Worm (Caenorhabditis elegans) whole organism, early embryonic: Measurements from ENCODE around the gene B0198.3.

Experiments used
- aly-1 ChIP-seq: sonication (generic microtip); optimal IDR thresholded peaks from 2 replicates; lab custom pipeline; 2016; ENCODE audit warnings: missing genetic modification characterization, missing compliant biosample characterization
- ama-1 ChIP-seq: fragments of 150-350 bp; optimal IDR thresholded peaks from 2 replicates; lab custom pipeline; 2014
- ceh-13 ChIP-seq: fragments of 200-800 bp; sonication (Bioruptor generic); optimal IDR thresholded peaks from 2 replicates; lab custom pipeline; 2018; ENCODE audit warnings: mild to moderate bottlenecking, missing genetic modification characterization, missing compliant biosample characterization
- ceh-36 ChIP-seq: sonication (generic microtip); optimal IDR thresholded peaks from 2 replicates; lab custom pipeline; 2016; ENCODE audit warnings: missing genetic modification characterization, inconsistent platforms, missing compliant biosample characterization
- pes-1 ChIP-seq: fragments of 200-800 bp; sonication (Bioruptor generic); IDR thresholded peaks from 2 replicates; pipeline ENCODE4 v1.3.6; 2022; ENCODE audit warnings: missing genetic modification reagents, missing genetic modification characterization, missing compliant biosample characterization
- scrt-1 ChIP-seq: fragments of 200-800 bp; sonication (Bioruptor generic); IDR thresholded peaks from 2 replicates; pipeline ENCODE4 v1.3.6; 2022; ENCODE audit warnings: missing genetic modification characterization, missing compliant biosample characterization
- tbx-11 ChIP-seq: fragments of 200-800 bp; sonication (Bioruptor generic); IDR thresholded peaks from 2 replicates; pipeline ENCODE4 v1.3.6; 2022; ENCODE audit warnings: missing genetic modification characterization, missing compliant biosample characterization
- tra-4 ChIP-seq: sonication (generic microtip); optimal IDR thresholded peaks from 2 replicates; lab custom pipeline; 2017; ENCODE audit warnings: missing genetic modification characterization, missing compliant biosample characterization

- no peak for TF ChIP-seq scrt-1 (GFP tag; lab: Robert Waterston, UW)
- TF ChIP-seq tbx-11, result no peak
- no peak for TF ChIP-seq ama-1 (lab: Kevin White, UChicago)
- no peak for TF ChIP-seq ceh-13 (GFP tag; lab: Kevin White, UChicago)
- no peak for TF ChIP-seq pes-1 (GFP tag; lab: Robert Waterston, UW)
- no peak for TF ChIP-seq ceh-36 (tag; lab: Kevin White, UChicago)
- no peak for TF ChIP-seq aly-1 (tag; lab: Kevin White, UChicago)
- no peak for TF ChIP-seq tra-4 (tag; lab: Kevin White, UChicago)
Observed at ce11 chrX:12006470-12006869, 50.4 kb downstream of the B0198.3 start.
